Fruit fly (Drosophila melanogaster) whole organism, wandering third instar larva: ENCODE measurements around the gene mRpL9.

ENCODE experiments used
- Abd-B ChIP-seq: fragments of >200 bp; optimal IDR thresholded peaks from 2 replicates; lab custom pipeline; 2017; ENCODE audit warnings: missing biosample characterization, missing genetic modification characterization
- Dfd ChIP-seq: fragments of >200 bp; optimal IDR thresholded peaks from 2 replicates; lab custom pipeline; 2017; ENCODE audit warnings: missing biosample characterization, missing genetic modification characterization
- Dif ChIP-seq: fragments of 200-275, 200-300 bp; sonication (Bioruptor generic); optimal IDR thresholded peaks from 2 replicates; lab custom pipeline; 2018; ENCODE audit warnings: missing biosample characterization, missing genetic modification characterization; ENCODE audit not compliant: partially characterized antibody
- Hnf4 ChIP-seq: fragments of 200-800 bp; sonication (Bioruptor generic); optimal IDR thresholded peaks from 2 replicates; lab custom pipeline; 2016; ENCODE audit warnings: missing biosample characterization, mild to moderate bottlenecking, missing genetic modification characterization
- Hr78 ChIP-seq: fragments of >200 bp; optimal IDR thresholded peaks from 2 replicates; lab custom pipeline; 2017; ENCODE audit warnings: missing biosample characterization, missing genetic modification characterization
- Hr83 ChIP-seq: fragments of 200-300 bp; sonication (Bioruptor generic); optimal IDR thresholded peaks from 2 replicates; lab custom pipeline; 2016; ENCODE audit warnings: missing biosample characterization, mild to moderate bottlenecking, missing genetic modification characterization, moderate library complexity; ENCODE audit not compliant: poor library complexity, severe bottlenecking
- Myc ChIP-seq: fragments of >200 bp; optimal IDR thresholded peaks from 2 replicates; lab custom pipeline; 2017
- dmrt93B ChIP-seq: fragments of 200-800 bp; sonication (Bioruptor generic); optimal IDR thresholded peaks from 2 replicates; lab custom pipeline; 2018; ENCODE audit warnings: missing biosample characterization, mild to moderate bottlenecking, missing genetic modification characterization
- h ChIP-seq: fragments of 200-800 bp; sonication (Bioruptor generic); optimal IDR thresholded peaks from 3 replicates; lab custom pipeline; 2016; ENCODE audit warnings: missing biosample characterization, mild to moderate bottlenecking, missing genetic modification characterization
- psq ChIP-seq: fragments of 200-800 bp; sonication (Bioruptor generic); optimal IDR thresholded peaks from 3 replicates; lab custom pipeline; 2017; ENCODE audit warnings: missing biosample characterization, mild to moderate bottlenecking, missing genetic modification characterization, moderate library complexity

- TF ChIP-seq Dfd (GFP tag; lab: Kevin White, UChicago) (no peak), h (GFP tag; lab: Kevin White, UChicago) (no peak), Dif (GFP tag; lab: Kevin White, UChicago) (no peak), psq (no peak), Abd-B (GFP tag; lab: Kevin White, UChicago) (no peak), dmrt93B (no peak), Hr78 (no peak), Hr83 (GFP tag; lab: Kevin White, UChicago) (no peak), Hnf4 (GFP tag; lab: Kevin White, UChicago) (no peak), Myc (lab: Kevin White, UChicago) (no peak)
Observed at dm6 chr3R:15282982-15283809, 47.3 kb upstream of the mRpL9 start.
